Worm (Caenorhabditis elegans) whole organism, L3 larva: ENCODE measurements around the gene B0361.3.

Experiments
- R02D3.7 ChIP-seq: fragments of 150-350 bp; optimal IDR thresholded peaks from 2 replicates; lab custom pipeline; 2014; ENCODE audit warnings: missing biosample characterization, missing genetic modification characterization
- ZK546.5 ChIP-seq: sonication (generic microtip); optimal IDR thresholded peaks from 2 replicates; lab custom pipeline; 2017; ENCODE audit warnings: missing biosample characterization, missing genetic modification characterization
- ama-1 ChIP-seq: fragments of 150-350 bp; optimal IDR thresholded peaks from 2 replicates; lab custom pipeline; 2018
- ceh-82 ChIP-seq: fragments of 150-350 bp; optimal IDR thresholded peaks from 2 replicates; lab custom pipeline; 2014; ENCODE audit warnings: missing biosample characterization, missing genetic modification characterization
- ceh-9 ChIP-seq: sonication (generic microtip); optimal IDR thresholded peaks from 2 replicates; lab custom pipeline; 2018; ENCODE audit warnings: missing biosample characterization, missing genetic modification characterization
- egl-27 ChIP-seq: sonication (generic microtip); optimal IDR thresholded peaks from 4 replicates; lab custom pipeline; 2017; ENCODE audit warnings: missing biosample characterization, missing genetic modification reagents, missing genetic modification characterization
- egl-5 ChIP-seq: fragments of 150-350 bp; optimal IDR thresholded peaks from 2 replicates; lab custom pipeline; 2017; ENCODE audit warnings: missing biosample characterization, missing genetic modification reagents, missing genetic modification characterization, inconsistent platforms
- elt-1 ChIP-seq: fragments of 150-350 bp; optimal IDR thresholded peaks from 2 replicates; lab custom pipeline; 2014; ENCODE audit warnings: missing biosample characterization, missing genetic modification characterization
- elt-2 ChIP-seq: sonication (generic microtip); optimal IDR thresholded peaks from 2 replicates; lab custom pipeline; 2016; ENCODE audit warnings: missing genetic modification reagents, mild to moderate bottlenecking, missing genetic modification characterization, missing compliant biosample characterization
- elt-3 ChIP-seq, 3 experiments: fragments of 150-350 bp in 1 of 3; sonication (generic microtip) in 2 of 3; optimal IDR thresholded peaks; 2 replicates in 2 of 3; 4 replicates in 1 of 3; lab custom pipeline; 2014 to 2017; ENCODE audit warnings: missing biosample characterization in 3 of 3, missing genetic modification characterization in 3 of 3
- eor-1 ChIP-seq, 2 experiments: fragments of 150-350 bp; optimal IDR thresholded peaks; 2 replicates each; lab custom pipeline; 2014 to 2018; ENCODE audit warnings: missing biosample characterization in 2 of 2, missing genetic modification characterization in 2 of 2
- fkh-10 ChIP-seq: sonication (generic microtip); optimal IDR thresholded peaks from 2 replicates; lab custom pipeline; 2017; ENCODE audit warnings: missing biosample characterization, missing genetic modification reagents, missing genetic modification characterization
- fkh-2 ChIP-seq: fragments of 150-350 bp; optimal IDR thresholded peaks from 2 replicates; lab custom pipeline; 2014; ENCODE audit warnings: missing biosample characterization, missing genetic modification reagents, missing genetic modification characterization
- fos-1 ChIP-seq: fragments of 150-350 bp; optimal IDR thresholded peaks from 2 replicates; lab custom pipeline; 2014; ENCODE audit warnings: missing biosample characterization, missing genetic modification characterization
- hmg-11 ChIP-seq: sonication (generic microtip); optimal IDR thresholded peaks from 2 replicates; lab custom pipeline; 2016; ENCODE audit warnings: missing genetic modification characterization, missing compliant biosample characterization
- jun-1 ChIP-seq: fragments of 150-350 bp; optimal IDR thresholded peaks from 2 replicates; lab custom pipeline; 2014; ENCODE audit warnings: missing biosample characterization, missing genetic modification reagents, missing genetic modification characterization
- lin-15B ChIP-seq: fragments of 150-350 bp; optimal IDR thresholded peaks from 2 replicates; lab custom pipeline; 2014; ENCODE audit warnings: missing biosample characterization, missing genetic modification characterization
- mdl-1 ChIP-seq: fragments of 150-350 bp; optimal IDR thresholded peaks from 2 replicates; lab custom pipeline; 2014; ENCODE audit warnings: missing biosample characterization, missing genetic modification characterization
- nfya-1 ChIP-seq: sonication (generic microtip); optimal IDR thresholded peaks from 2 replicates; lab custom pipeline; 2017; ENCODE audit warnings: missing genetic modification characterization, mild to moderate bottlenecking, missing compliant biosample characterization, antibody characterized with exemption, moderate library complexity; ENCODE audit not compliant: insufficient read depth
- nhr-11 ChIP-seq: fragments of 150-350 bp; optimal IDR thresholded peaks from 2 replicates; lab custom pipeline; 2014; ENCODE audit warnings: missing biosample characterization, missing genetic modification characterization
- nhr-12 ChIP-seq: fragments of 150-350 bp; optimal IDR thresholded peaks from 2 replicates; lab custom pipeline; 2014; ENCODE audit warnings: missing biosample characterization, missing genetic modification characterization
- nhr-23 ChIP-seq: fragments of 150-350 bp; optimal IDR thresholded peaks from 2 replicates; lab custom pipeline; 2014; ENCODE audit warnings: missing biosample characterization, missing genetic modification reagents, missing genetic modification characterization
- nhr-25 ChIP-seq: sonication (generic microtip); optimal IDR thresholded peaks from 2 replicates; lab custom pipeline; 2017; ENCODE audit warnings: missing biosample characterization, missing genetic modification characterization
- nhr-28 ChIP-seq: fragments of 150-350 bp; optimal IDR thresholded peaks from 2 replicates; lab custom pipeline; 2014; ENCODE audit warnings: missing biosample characterization, missing genetic modification characterization
- nhr-43 ChIP-seq: sonication (generic microtip); optimal IDR thresholded peaks from 2 replicates; lab custom pipeline; 2016; ENCODE audit warnings: mild to moderate bottlenecking, missing genetic modification characterization, missing compliant biosample characterization; ENCODE audit not compliant: poor library complexity, severe bottlenecking
- nhr-76 ChIP-seq: fragments of 150-350 bp; sonication (generic microtip); optimal IDR thresholded peaks from 5 replicates; lab custom pipeline; 2014; ENCODE audit warnings: missing biosample characterization, missing genetic modification characterization
- nhr-77 ChIP-seq: fragments of 150-350 bp; optimal IDR thresholded peaks from 2 replicates; lab custom pipeline; 2014; ENCODE audit warnings: missing biosample characterization, missing genetic modification characterization
- sea-2 ChIP-seq: fragments of 150-350 bp; sonication (generic microtip); optimal IDR thresholded peaks from 4 replicates; lab custom pipeline; 2014; ENCODE audit warnings: missing biosample characterization, missing genetic modification reagents, missing genetic modification characterization
- skn-1 ChIP-seq: fragments of 150-350 bp; optimal IDR thresholded peaks from 2 replicates; lab custom pipeline; 2014; ENCODE audit warnings: missing biosample characterization, missing genetic modification characterization
- tbx-2 ChIP-seq: sonication (generic microtip); optimal IDR thresholded peaks from 2 replicates; lab custom pipeline; 2016; ENCODE audit warnings: mild to moderate bottlenecking, missing genetic modification characterization, missing compliant biosample characterization
- unc-39 ChIP-seq: sonication (generic microtip); optimal IDR thresholded peaks from 4 replicates; lab custom pipeline; 2017; ENCODE audit warnings: missing biosample characterization, missing genetic modification characterization
- unc-62 ChIP-seq: fragments of 150-350 bp; sonication (generic microtip); optimal IDR thresholded peaks from 4 replicates; lab custom pipeline; 2014; ENCODE audit warnings: missing biosample characterization, missing genetic modification reagents, missing genetic modification characterization
- zag-1 ChIP-seq: fragments of 150-350 bp; optimal IDR thresholded peaks from 2 replicates; lab custom pipeline; 2014; ENCODE audit warnings: missing biosample characterization, missing genetic modification characterization
- ztf-4 ChIP-seq: fragments of 150-350 bp; optimal IDR thresholded peaks from 2 replicates; lab custom pipeline; 2014; ENCODE audit warnings: missing biosample characterization, missing genetic modification characterization

Gene B0361.3

DNA sequence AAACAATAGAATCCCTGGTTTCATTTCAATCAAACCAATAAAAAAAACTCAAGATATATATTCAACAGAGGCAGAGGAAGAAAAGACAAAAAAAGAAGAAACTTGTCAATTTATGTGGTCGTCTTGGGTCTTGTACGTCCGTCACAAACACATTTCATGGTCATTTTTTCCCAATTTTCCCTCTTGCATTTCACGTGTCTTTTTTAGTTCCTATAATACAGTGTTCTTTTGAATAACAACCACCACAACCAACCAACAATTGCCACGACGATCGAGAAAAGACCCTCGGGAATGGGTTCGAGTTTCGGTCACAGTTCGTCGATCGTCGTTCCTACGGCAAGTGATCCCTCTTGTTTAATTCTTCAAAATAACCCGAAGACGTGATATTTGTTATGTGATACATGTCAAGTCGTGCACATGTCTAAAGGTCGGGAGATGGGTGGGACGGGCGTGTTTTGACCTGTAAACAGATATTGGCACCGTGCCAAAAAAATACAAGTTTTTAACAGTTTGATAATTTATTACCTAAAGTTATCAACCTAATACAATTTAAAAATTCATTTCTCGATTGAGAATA is 14.9 kb downstream of the B0361.3 start:
- TF ChIP-seq tbx-2 (tag; lab: Kevin White, UChicago) (no peak), elt-3 (tag; optimal IDR thresholded peaks at IDR 0.05; lab: Kevin White, UChicago) (no peak), nhr-11 (no peak), skn-1 (tag; lab: Kevin White, UChicago) (no peak), egl-5 (peak; percentile 14), nhr-76 (tag; lab: Kevin White, UChicago) (no peak), ZK546.5 (tag; lab: Kevin White, UChicago) (no peak), nhr-77 (tag; lab: Kevin White, UChicago) (no peak), nhr-23 (tag; lab: Kevin White, UChicago) (peak; percentile 20), nhr-25 (tag; lab: Kevin White, UChicago) (peak; percentile 63), nhr-28 (no peak), egl-27 (no peak)
- TF ChIP-seq, all 47 proteins: peak for 3

DNA sequence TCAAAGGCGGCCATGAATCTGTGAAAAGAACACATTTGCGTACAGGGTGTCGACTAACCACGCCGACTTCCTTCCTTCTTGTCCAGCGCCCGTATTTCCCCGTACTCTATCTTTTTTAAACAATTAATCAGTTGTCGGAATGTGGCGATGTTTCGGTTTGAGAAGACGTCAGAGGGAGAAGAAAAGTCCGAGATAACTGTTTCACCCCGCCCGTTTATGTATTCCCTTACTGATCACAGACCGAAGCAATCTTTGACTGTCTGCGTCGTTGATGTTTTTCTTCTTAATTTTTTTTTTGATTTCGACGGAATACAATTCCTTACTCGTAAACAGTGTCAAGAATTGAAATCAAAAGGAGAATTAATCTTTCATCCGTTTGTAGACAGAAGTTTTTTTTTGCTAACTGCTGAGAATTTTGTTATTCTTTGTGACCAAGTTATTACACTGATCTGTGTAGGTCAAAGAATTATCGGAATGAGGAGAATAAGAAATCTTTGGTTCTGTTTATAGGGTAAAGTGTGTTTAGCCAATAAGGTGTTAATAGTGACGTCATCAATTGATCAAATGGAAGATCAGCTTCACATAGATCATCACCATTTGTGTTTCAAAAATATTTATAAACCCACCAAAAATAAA is 15.9 kb downstream of the B0361.3 start:
- peak in 1 of 3 experiments; percentile 32 for TF ChIP-seq elt-3 (tag; optimal IDR thresholded peaks at IDR 0.05; lab: Kevin White, UChicago)
- peak; percentile 61 for TF ChIP-seq nhr-23 (tag; lab: Kevin White, UChicago)
- TF ChIP-seq nhr-77 (tag; lab: Kevin White, UChicago), result no peak
- TF ChIP-seq unc-39 (tag; lab: Kevin White, UChicago), result no peak
- no peak for TF ChIP-seq jun-1 (tag; lab: Kevin White, UChicago)
- TF ChIP-seq ceh-9 (tag; lab: Kevin White, UChicago), result no peak
- TF ChIP-seq sea-2 (GFP tag; lab: Kevin White, UChicago), result no peak
- TF ChIP-seq lin-15B (tag; lab: Kevin White, UChicago), result no peak
- TF ChIP-seq ama-1 (lab: Kevin White, UChicago), result peak; percentile 35
- TF ChIP-seq unc-62 (GFP tag; lab: Kevin White, UChicago), result peak; percentile 50
- TF ChIP-seq hmg-11 (tag; lab: Kevin White, UChicago), result no peak

DNA sequence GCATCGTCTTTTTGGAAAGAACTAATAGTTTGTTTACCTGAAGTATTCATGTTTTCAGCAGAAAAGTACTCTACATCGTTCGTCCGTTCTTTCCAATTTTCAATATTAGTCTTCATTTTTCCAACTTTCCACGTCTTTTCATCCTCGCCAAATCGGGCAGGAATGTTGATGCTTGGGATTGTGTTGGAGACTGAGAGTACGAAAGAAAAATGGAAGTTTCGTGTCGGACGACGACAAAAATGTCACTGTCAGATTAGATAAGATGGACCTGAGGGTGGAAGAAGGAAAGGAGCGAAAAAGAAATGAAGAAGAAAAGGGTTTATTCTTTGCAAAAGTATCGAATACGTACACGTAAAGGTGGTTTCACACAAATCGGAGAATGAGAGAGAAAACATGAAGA is 16.8 kb downstream of the B0361.3 start:
- TF ChIP-seq nhr-25 (tag; lab: Kevin White, UChicago) (peak; percentile 52), fkh-10 (GFP tag; lab: Kevin White, UChicago) (no peak), ZK546.5 (tag; lab: Kevin White, UChicago) (no peak), R02D3.7 (tag; lab: Kevin White, UChicago) (no peak), nhr-23 (tag; lab: Kevin White, UChicago) (peak; percentile 9), nhr-76 (tag; lab: Kevin White, UChicago) (no peak), egl-5 (no peak), fos-1 (tag; lab: Kevin White, UChicago) (no peak), fkh-2 (no peak), unc-62 (GFP tag; lab: Kevin White, UChicago) (no peak), nfya-1 (no peak), nhr-12 (no peak), zag-1 (no peak), nhr-43 (tag; lab: Kevin White, UChicago) (no peak), elt-1 (tag; lab: Kevin White, UChicago) (peak; percentile 58), egl-27 (no peak), nhr-11 (no peak), mdl-1 (tag; lab: Kevin White, UChicago) (no peak), ama-1 (lab: Kevin White, UChicago) (peak; percentile 41), ztf-4 (tag; lab: Kevin White, UChicago) (no peak)
- TF ChIP-seq, all 47 proteins: peak for 4

DNA sequence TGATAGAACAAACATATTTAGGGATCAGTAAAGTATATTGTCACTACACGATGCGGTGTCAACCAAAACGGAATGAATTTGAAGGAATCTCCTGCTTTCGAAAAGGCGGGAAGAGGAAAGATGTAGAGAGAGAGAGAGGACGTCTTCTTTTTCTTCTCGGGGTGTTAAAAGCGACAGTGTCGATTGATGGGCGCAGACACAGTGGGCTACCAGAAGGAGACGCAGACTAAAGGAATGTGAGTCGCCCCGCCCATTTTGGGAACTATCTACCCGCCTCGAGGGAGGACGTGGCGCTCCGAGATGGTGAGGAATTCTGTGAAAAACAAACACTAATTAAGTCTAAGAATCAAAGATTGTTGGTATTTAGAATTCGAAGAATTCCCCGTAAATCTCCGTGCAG is 18.2 kb downstream of the B0361.3 start, which contains the start of the genes B0361.14 and B0361.9:
TSS of gene B0361.14 (minus strand) at position 66 of the 400 bp plus-strand sequence.
TSS of gene B0361.9 (minus strand) at position 166 of the 400 bp plus-strand sequence.
- TF ChIP-seq nhr-23 (tag; lab: Kevin White, UChicago) (peak; percentile 41), eor-1 (tag; optimal IDR thresholded peaks at IDR 0.05; lab: Kevin White, UChicago) (no peak), elt-2 (tag; lab: Kevin White, UChicago) (no peak), nhr-25 (tag; lab: Kevin White, UChicago) (peak; percentile 48), nhr-76 (tag; lab: Kevin White, UChicago) (no peak), ceh-82 (tag; lab: Kevin White, UChicago) (no peak), nhr-12 (no peak)
- TF ChIP-seq, all 47 proteins: peak for 2
